Worm (Caenorhabditis elegans) whole organism, late embryonic: ENCODE results near the gene rpac-19.

Experiments
- K09A11.1 ChIP-seq: sonication (generic microtip); optimal IDR thresholded peaks from 2 replicates; lab custom pipeline; 2017; ENCODE audit warnings: antibody characterized with exemption, mild to moderate bottlenecking, missing genetic modification characterization, missing compliant biosample characterization; ENCODE audit not compliant: insufficient read depth
- ceh-14 ChIP-seq: sonication (generic microtip); optimal IDR thresholded peaks from 2 replicates; lab custom pipeline; 2016; ENCODE audit warnings: missing genotype, missing genetic modification characterization, missing compliant biosample characterization
- ceh-24 ChIP-seq: sonication (generic microtip); optimal IDR thresholded peaks from 2 replicates; lab custom pipeline; 2016; ENCODE audit warnings: mild to moderate bottlenecking, missing genetic modification characterization, missing compliant biosample characterization
- ceh-45 ChIP-seq: fragments of 200-800 bp; sonication (Bioruptor generic); IDR thresholded peaks from 2 replicates; pipeline ENCODE4 v1.3.6; 2022; ENCODE audit warnings: missing genetic modification reagents, missing genetic modification characterization, missing compliant biosample characterization
- dve-1 ChIP-seq: sonication (generic microtip); optimal IDR thresholded peaks from 2 replicates; lab custom pipeline; 2017; ENCODE audit warnings: antibody characterized with exemption, mild to moderate bottlenecking, missing genetic modification characterization, missing compliant biosample characterization
- fkh-10 ChIP-seq: fragments of 150-350 bp; optimal IDR thresholded peaks from 2 replicates; lab custom pipeline; 2014; ENCODE audit warnings: missing biosample characterization, missing genetic modification reagents, missing genetic modification characterization
- hlh-30 ChIP-seq: sonication (generic microtip); optimal IDR thresholded peaks from 2 replicates; lab custom pipeline; 2017; ENCODE audit warnings: antibody characterized with exemption, missing genetic modification characterization, missing compliant biosample characterization; ENCODE audit not compliant: insufficient read depth
- nhr-11 ChIP-seq: fragments of 150-350 bp; optimal IDR thresholded peaks from 2 replicates; lab custom pipeline; 2014; ENCODE audit warnings: missing biosample characterization, missing genetic modification characterization
- pqm-1 ChIP-seq: sonication (generic microtip); optimal IDR thresholded peaks from 2 replicates; lab custom pipeline; 2016; ENCODE audit warnings: missing genetic modification characterization, missing compliant biosample characterization
- sox-4 ChIP-seq: sonication (generic microtip); optimal IDR thresholded peaks from 2 replicates; lab custom pipeline; 2017; ENCODE audit warnings: mild to moderate bottlenecking, missing genetic modification characterization, inconsistent platforms, missing compliant biosample characterization
- tbx-2 ChIP-seq: sonication (generic microtip); optimal IDR thresholded peaks from 2 replicates; lab custom pipeline; 2016; ENCODE audit warnings: missing genetic modification characterization, missing compliant biosample characterization
- unc-55 ChIP-seq: sonication (generic microtip); optimal IDR thresholded peaks from 2 replicates; lab custom pipeline; 2017; ENCODE audit warnings: missing biosample characterization, missing genetic modification reagents, missing genetic modification characterization
- unc-86 ChIP-seq: sonication (generic microtip); optimal IDR thresholded peaks from 2 replicates; lab custom pipeline; 2016; ENCODE audit warnings: missing genetic modification characterization, missing compliant biosample characterization
- ztf-16 ChIP-seq: sonication (generic microtip); optimal IDR thresholded peaks from 2 replicates; lab custom pipeline; 2017; ENCODE audit warnings: missing genetic modification characterization, missing compliant biosample characterization

DNA sequence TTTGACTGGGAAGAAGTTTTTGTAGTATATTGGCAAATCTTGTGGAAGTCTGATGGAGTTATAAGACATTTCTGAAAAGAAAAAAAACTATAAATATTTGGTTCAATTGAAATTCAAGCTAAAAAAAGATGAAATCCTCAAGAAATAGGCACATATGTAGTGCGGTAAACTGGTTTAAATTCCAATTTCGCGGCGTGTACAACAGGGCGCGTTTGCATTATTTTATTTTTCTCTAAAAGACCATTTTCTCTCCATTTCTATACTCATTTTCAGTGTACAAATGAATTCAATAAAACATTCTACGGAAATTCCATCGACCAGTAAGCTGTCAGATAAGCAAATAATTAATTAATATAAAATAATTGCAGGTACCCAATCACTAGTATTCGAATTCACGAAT, 15.5 kb downstream of the rpac-19 start, which contains the start of the genes pri-1 and F58A4.6:
- TF ChIP-seq ztf-16 (tag; lab: Kevin White, UChicago) (no peak), ceh-45 (GFP tag; lab: Robert Waterston, UW) (no peak), sox-4 (tag; lab: Kevin White, UChicago) (no peak), pqm-1 (tag; lab: Kevin White, UChicago) (no peak), unc-86 (tag; lab: Kevin White, UChicago) (no peak), dve-1 (tag; lab: Kevin White, UChicago) (no peak), hlh-30 (tag; lab: Kevin White, UChicago) (no peak), unc-55 (GFP tag; lab: Kevin White, UChicago) (no peak), nhr-11 (tag; lab: Kevin White, UChicago) (no peak), ceh-24 (no peak), K09A11.1 (tag; lab: Kevin White, UChicago) (no peak), tbx-2 (tag; lab: Kevin White, UChicago) (no peak), fkh-10 (GFP tag; lab: Kevin White, UChicago) (no peak), ceh-14 (no peak)
